Fruit fly (Drosophila melanogaster): ENCODE measurements around the gene mesh.

mesh gene

dm6 chr3R:31220456-31221336 is 25.1 kb upstream of the mesh start, which contains the start of gene CG12054 (continued):
- no peak for TF ChIP-seq Atf3 (GFP tag; optimal IDR thresholded peaks at IDR 0.05)
- TF ChIP-seq Kr (GFP tag; optimal IDR thresholded peaks at IDR 0.05) = no peak
- TF ChIP-seq Xbp1 (GFP tag; optimal IDR thresholded peaks at IDR 0.05) = peak; percentile 10
- TF ChIP-seq CG13894 (tag; optimal IDR thresholded peaks at IDR 0.05) = peak; percentile 7
- TF ChIP-seq bbx (GFP tag; IDR thresholded peaks at IDR 0.05; ENCODE audit: partially characterized antibody) = no peak
- no peak for TF ChIP-seq CG18476 (GFP tag; optimal IDR thresholded peaks at IDR 0.05)
- peak; percentile 100 for TF ChIP-seq MESR4 (GFP tag; optimal IDR thresholded peaks at IDR 0.05)
- peak in 1 of 2 experiments; percentile 0 for TF ChIP-seq dpn (GFP tag; optimal IDR thresholded peaks at IDR 0.05)
- no peak for TF ChIP-seq bsh (GFP tag; optimal IDR thresholded peaks at IDR 0.05)
- TF ChIP-seq HmgZ (tag; optimal IDR thresholded peaks at IDR 0.05) = peak; percentile 47
- peak in 1 of 2 experiments; percentile 22 for TF ChIP-seq Hr51 (GFP tag; optimal IDR thresholded peaks at IDR 0.05)
- TF ChIP-seq disco-r (GFP tag; optimal IDR thresholded peaks at IDR 0.05) = no peak
- peak in 1 of 2 experiments; percentile 100 for TF ChIP-seq Pdp1 (GFP tag; optimal IDR thresholded peaks at IDR 0.05)
- no peak for TF ChIP-seq Max (GFP tag; optimal IDR thresholded peaks at IDR 0.05)
- TF ChIP-seq CG13624 (GFP tag; optimal IDR thresholded peaks at IDR 0.05) = peak; percentile 16
- TF ChIP-seq CG9817 (tag; optimal IDR thresholded peaks at IDR 0.05) = no peak
- peak; percentile 20 for TF ChIP-seq CG2116 (GFP tag; optimal IDR thresholded peaks at IDR 0.05)
- TF ChIP-seq Sry-δ (GFP tag; optimal IDR thresholded peaks at IDR 0.05) = peak; percentile 70
- TF ChIP-seq CG2712 (tag; optimal IDR thresholded peaks at IDR 0.05) = peak; percentile 1
- no peak for TF ChIP-seq Adf1 (GFP tag; IDR thresholded peaks at IDR 0.05)
- TF ChIP-seq Hsf (GFP tag; optimal IDR thresholded peaks at IDR 0.05) = no peak
- peak; percentile 85 for TF ChIP-seq bigmax (GFP tag; optimal IDR thresholded peaks at IDR 0.05)
- peak; percentile 28 for TF ChIP-seq Ets97D (GFP tag; optimal IDR thresholded peaks at IDR 0.05)
- no peak for TF ChIP-seq ttk (GFP tag; IDR thresholded peaks at IDR 0.05)
- no peak for TF ChIP-seq Hey (tag; optimal IDR thresholded peaks at IDR 0.05)
- no peak for TF ChIP-seq her (GFP tag; optimal IDR thresholded peaks at IDR 0.05)
- TF ChIP-seq bowl (GFP tag; IDR thresholded peaks at IDR 0.05) = no peak
- no peak for TF ChIP-seq Blimp-1 (GFP tag; optimal IDR thresholded peaks at IDR 0.05)
- TF ChIP-seq TFAM (GFP tag; optimal IDR thresholded peaks at IDR 0.05) = no peak
- TF ChIP-seq jing (GFP tag; optimal IDR thresholded peaks at IDR 0.05) = no peak
- no peak for TF ChIP-seq pan (optimal IDR thresholded peaks at IDR 0.05)
- no peak for TF ChIP-seq pan (GFP tag; optimal IDR thresholded peaks at IDR 0.05 in 1 of 2, IDR thresholded peaks at IDR 0.05 in 1 of 2)
- TF ChIP-seq Dfd (GFP tag; optimal IDR thresholded peaks at IDR 0.05) = no peak
- TF ChIP-seq Sin3A (optimal IDR thresholded peaks at IDR 0.05) = peak; percentile 73
- peak; percentile 3; the same call in 1 of the 4 replicates for TF ChIP-seq Gug (GFP tag; IDR thresholded peaks at IDR 0.05)
- TF ChIP-seq Dek (tag; optimal IDR thresholded peaks at IDR 0.05) = peak; percentile 12
- TF ChIP-seq CG4617 (GFP tag; optimal IDR thresholded peaks at IDR 0.05; ENCODE audit: borderline replicate concordance) = peak; percentile 47
- TF ChIP-seq CG15479 (GFP tag; optimal IDR thresholded peaks at IDR 0.05) = peak; percentile 93
- TF ChIP-seq ewg (GFP tag; optimal IDR thresholded peaks at IDR 0.05) = peak; percentile 71
- TF ChIP-seq CG9609 (GFP tag; optimal IDR thresholded peaks at IDR 0.05) = peak; percentile 16
- peak; percentile 9 for TF ChIP-seq CG17186 (GFP tag; optimal IDR thresholded peaks at IDR 0.05)
- TF ChIP-seq al (GFP tag; IDR thresholded peaks at IDR 0.05) = no peak
- peak; percentile 3 for TF ChIP-seq Myb (GFP tag; optimal IDR thresholded peaks at IDR 0.05)
- peak; percentile 38 for TF ChIP-seq CG9727 (GFP tag; optimal IDR thresholded peaks at IDR 0.05)
- no peak for TF ChIP-seq schlank (tag; optimal IDR thresholded peaks at IDR 0.05)
- peak; percentile 2 for TF ChIP-seq CG18599 (GFP tag; optimal IDR thresholded peaks at IDR 0.05)
- TF ChIP-seq CG7928 (GFP tag; optimal IDR thresholded peaks at IDR 0.05) = peak; percentile 96
- TF ChIP-seq chinmo (GFP tag; IDR thresholded peaks at IDR 0.05; ENCODE audit: partially characterized antibody) = no peak
